Worm (Caenorhabditis elegans) whole organism, L4/young adult: ENCODE data around the gene fbxc-12.

Experiments used
- W03F9.2 ChIP-seq: fragments of 150-350 bp; optimal IDR thresholded peaks from 2 replicates; lab custom pipeline; 2014; ENCODE audit warnings: missing biosample characterization, missing genetic modification characterization
- dao-5 ChIP-seq: sonication (generic microtip); optimal IDR thresholded peaks from 2 replicates; lab custom pipeline; 2016; ENCODE audit warnings: missing genotype, missing genetic modification characterization, moderate library complexity, missing compliant biosample characterization

ce11 chrIV:856038-856437, 49.0 kb upstream of the fbxc-12 start:
- TF ChIP-seq W03F9.2 (tag; lab: Kevin White, UChicago) (no peak), dao-5 (tag; lab: Kevin White, UChicago) (no peak)
